Fruit fly (Drosophila melanogaster): Measurements from ENCODE around the gene mthl15.

mthl15 gene

DNA sequence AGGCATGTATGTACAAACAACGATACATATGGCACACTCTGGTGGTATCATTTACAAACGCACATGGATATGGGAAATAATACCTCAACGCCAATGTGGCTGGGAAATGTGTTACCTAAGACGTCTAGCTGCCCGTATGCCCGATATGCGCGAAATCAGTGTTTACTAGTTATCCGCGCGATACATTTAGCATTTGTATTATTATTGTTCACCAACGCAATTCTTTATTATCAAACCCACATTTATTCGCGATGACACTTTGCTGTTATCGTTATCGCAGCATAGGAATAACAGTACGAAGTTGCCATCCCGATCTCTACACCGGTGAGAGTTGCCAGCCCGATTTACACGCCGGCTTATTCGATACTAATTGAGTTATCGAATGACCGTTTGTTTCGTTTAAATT, 8.7 kb upstream of the mthl15 start, which contains the start of gene chico (continued):
- no peak for TF ChIP-seq prd (optimal IDR thresholded peaks at IDR 0.05)
- TF ChIP-seq prd (GFP tag; IDR thresholded peaks at IDR 0.05), result no peak
- TF ChIP-seq Bteb2 (GFP tag; optimal IDR thresholded peaks at IDR 0.05), result no peak
- TF ChIP-seq vvl (GFP tag; IDR thresholded peaks at IDR 0.05), result no peak
- no peak for TF ChIP-seq caup (GFP tag; optimal IDR thresholded peaks at IDR 0.05; ENCODE audit: severe bottlenecking)
- no peak for TF ChIP-seq CG11456 (GFP tag; IDR thresholded peaks at IDR 0.05)
- TF ChIP-seq hth (optimal IDR thresholded peaks at IDR 0.05), result no peak
- TF ChIP-seq lmd (GFP tag; IDR thresholded peaks at IDR 0.05), result no peak
- no peak for TF ChIP-seq HLH54F (GFP tag; optimal IDR thresholded peaks at IDR 0.05)
- TF ChIP-seq CG2129 (GFP tag; IDR thresholded peaks at IDR 0.05; ENCODE audit: partially characterized antibody), result no peak
- TF ChIP-seq Vsx1 (GFP tag; optimal IDR thresholded peaks at IDR 0.05), result no peak
- no peak for TF ChIP-seq CG31365 (tag; optimal IDR thresholded peaks at IDR 0.05)
- TF ChIP-seq CG14667 (GFP tag; IDR thresholded peaks at IDR 0.05), result no peak
- TF ChIP-seq CG12104 (GFP tag; optimal IDR thresholded peaks at IDR 0.05), result no peak
- TF ChIP-seq disco-r (GFP tag; optimal IDR thresholded peaks at IDR 0.05), result no peak
- no peak for TF ChIP-seq CTCF (GFP tag; optimal IDR thresholded peaks at IDR 0.05)
- no peak for TF ChIP-seq CG1233 (GFP tag; optimal IDR thresholded peaks at IDR 0.05)
- TF ChIP-seq CG2120 (GFP tag; optimal IDR thresholded peaks at IDR 0.05), result peak; percentile 23
- TF ChIP-seq Drgx (GFP tag; IDR thresholded peaks at IDR 0.05), result no peak
- no peak for TF ChIP-seq Abd-B (GFP tag; optimal IDR thresholded peaks at IDR 0.05)
- no peak for TF ChIP-seq CG13424 (tag; optimal IDR thresholded peaks at IDR 0.05)
- no peak for TF ChIP-seq sqz (GFP tag; optimal IDR thresholded peaks at IDR 0.05)
- TF ChIP-seq sug (tag; optimal IDR thresholded peaks at IDR 0.05), result peak; percentile 50
- peak; percentile 89 for TF ChIP-seq CG6791 (GFP tag; IDR thresholded peaks at IDR 0.05; ENCODE audit: partially characterized antibody)
- TF ChIP-seq kay (GFP tag; optimal IDR thresholded peaks at IDR 0.05), result no peak
- TF ChIP-seq Oli (tag; optimal IDR thresholded peaks at IDR 0.05), result no peak
- no peak for TF ChIP-seq CG15011 (GFP tag; optimal IDR thresholded peaks at IDR 0.05)
- TF ChIP-seq CG2678 (tag; optimal IDR thresholded peaks at IDR 0.05), result no peak
- TF ChIP-seq Rfx (GFP tag; IDR thresholded peaks at IDR 0.05), result no peak; the same call in 1 of the 2 replicates
- peak; percentile 80 for TF ChIP-seq trem (tag; optimal IDR thresholded peaks at IDR 0.05)
- TF ChIP-seq cg (GFP tag; optimal IDR thresholded peaks at IDR 0.05), result peak; percentile 15
- peak; percentile 56 for TF ChIP-seq MBD-R2 (GFP tag; IDR thresholded peaks at IDR 0.05)
- no peak for TF ChIP-seq CG7928 (GFP tag; optimal IDR thresholded peaks at IDR 0.05)
- TF ChIP-seq CG15073 (GFP tag; optimal IDR thresholded peaks at IDR 0.05), result no peak
- TF ChIP-seq CG6765 (GFP tag; optimal IDR thresholded peaks at IDR 0.05), result no peak
- TF ChIP-seq CG14860 (GFP tag; IDR thresholded peaks at IDR 0.05; ENCODE audit: partially characterized antibody), result peak; percentile 68
- TF ChIP-seq CG4820 (GFP tag; optimal IDR thresholded peaks at IDR 0.05), result no peak
- no peak for TF ChIP-seq Adf1 (GFP tag; IDR thresholded peaks at IDR 0.05)
- peak; percentile 62 for TF ChIP-seq YL-1 (GFP tag; optimal IDR thresholded peaks at IDR 0.05)
- peak; percentile 62 for TF ChIP-seq unc-4 (GFP tag; IDR thresholded peaks at IDR 0.05; ENCODE audit: partially characterized antibody)
- TF ChIP-seq tgo (GFP tag; IDR thresholded peaks at IDR 0.05), result no peak
- TF ChIP-seq Hey (tag; optimal IDR thresholded peaks at IDR 0.05), result no peak
- no peak for TF ChIP-seq fu2 (GFP tag; optimal IDR thresholded peaks at IDR 0.05)
- TF ChIP-seq dan (GFP tag; IDR thresholded peaks at IDR 0.05), result no peak
- TF ChIP-seq CG8089 (GFP tag; optimal IDR thresholded peaks at IDR 0.05), result no peak
- TF ChIP-seq gfzf (GFP tag; optimal IDR thresholded peaks at IDR 0.05), result peak; percentile 38
- no peak for TF ChIP-seq CG18262 (tag; optimal IDR thresholded peaks at IDR 0.05)
- TF ChIP-seq CG7839 (tag; optimal IDR thresholded peaks at IDR 0.05), result no peak
- TF ChIP-seq Hr3 (GFP tag; optimal IDR thresholded peaks at IDR 0.05), result no peak
- TF ChIP-seq bab2 (GFP tag; optimal IDR thresholded peaks at IDR 0.05), result no peak
- no peak for TF ChIP-seq CG14050 (GFP tag; IDR thresholded peaks at IDR 0.05)
- no peak for TF ChIP-seq CG16863 (GFP tag; optimal IDR thresholded peaks at IDR 0.05)
- TF ChIP-seq grau (tag; optimal IDR thresholded peaks at IDR 0.05), result no peak
- peak; percentile 17 for TF ChIP-seq Sin3A (optimal IDR thresholded peaks at IDR 0.05)

Data from whole organism, embryonic.